Worm (Caenorhabditis elegans) whole organism, late embryonic: ENCODE measurements around the gene chpf-2.

ENCODE experiments used
- ahr-1 ChIP-seq: sonication (generic microtip); optimal IDR thresholded peaks from 2 replicates; lab custom pipeline; 2016; ENCODE audit warnings: missing genetic modification characterization, missing compliant biosample characterization
- ama-1 ChIP-seq: fragments of 150-350 bp; optimal IDR thresholded peaks from 2 replicates; lab custom pipeline; 2014
- ceh-31 ChIP-seq: sonication (generic microtip); optimal IDR thresholded peaks from 2 replicates; lab custom pipeline; 2016; ENCODE audit warnings: missing genetic modification characterization, missing compliant biosample characterization
- ceh-48 ChIP-seq: sonication (generic microtip); optimal IDR thresholded peaks from 2 replicates; lab custom pipeline; 2016; ENCODE audit warnings: missing genetic modification characterization, inconsistent platforms, missing compliant biosample characterization
- ets-4 ChIP-seq: sonication (generic microtip); optimal IDR thresholded peaks from 2 replicates; lab custom pipeline; 2016; ENCODE audit warnings: missing genetic modification characterization, missing compliant biosample characterization
- fkh-10 ChIP-seq: fragments of 150-350 bp; optimal IDR thresholded peaks from 2 replicates; lab custom pipeline; 2014; ENCODE audit warnings: missing biosample characterization, missing genetic modification reagents, missing genetic modification characterization
- madf-2 ChIP-seq: sonication (generic microtip); optimal IDR thresholded peaks from 2 replicates; lab custom pipeline; 2017; ENCODE audit warnings: missing genetic modification characterization, missing compliant biosample characterization
- mec-3 ChIP-seq: sonication (generic microtip); optimal IDR thresholded peaks from 2 replicates; lab custom pipeline; 2016; ENCODE audit warnings: borderline replicate concordance, missing genetic modification characterization, missing compliant biosample characterization
- nhr-11 ChIP-seq: fragments of 150-350 bp; optimal IDR thresholded peaks from 2 replicates; lab custom pipeline; 2014; ENCODE audit warnings: missing biosample characterization, missing genetic modification characterization
- pag-3 ChIP-seq: sonication (generic microtip); optimal IDR thresholded peaks from 2 replicates; lab custom pipeline; 2016; ENCODE audit warnings: missing compliant biosample characterization, missing genetic modification characterization, borderline replicate concordance
- pax-1 ChIP-seq: fragments of 150-350 bp; optimal IDR thresholded peaks from 2 replicates; lab custom pipeline; 2014; ENCODE audit warnings: missing biosample characterization, missing genetic modification characterization
- pha-2 ChIP-seq: sonication (generic microtip); optimal IDR thresholded peaks from 2 replicates; lab custom pipeline; 2017; ENCODE audit warnings: mild to moderate bottlenecking, missing genetic modification characterization, missing compliant biosample characterization
- sox-4 ChIP-seq: sonication (generic microtip); optimal IDR thresholded peaks from 2 replicates; lab custom pipeline; 2017; ENCODE audit warnings: mild to moderate bottlenecking, missing genetic modification characterization, inconsistent platforms, missing compliant biosample characterization

DNA sequence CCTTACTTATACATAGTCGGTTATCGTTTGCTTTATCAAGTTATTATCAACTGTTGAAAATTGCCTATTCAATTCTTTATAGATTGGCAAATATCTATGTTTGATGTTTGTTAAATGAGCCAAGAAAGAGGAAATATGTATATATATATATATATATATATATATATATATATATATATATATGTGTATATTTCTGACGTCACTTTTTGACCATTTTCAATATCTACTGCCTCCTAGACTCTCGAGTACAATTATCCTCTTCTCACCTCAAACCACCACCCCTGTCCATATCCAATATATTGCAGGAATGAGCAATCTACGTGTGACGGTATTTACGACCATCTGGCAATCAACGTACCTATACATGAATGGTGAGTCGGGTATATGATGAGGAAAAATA lies 5.7 kb upstream of the chpf-2 start, which contains the start of gene F59D6.1:
- TF ChIP-seq ets-4 (no peak), ahr-1 (tag; lab: Kevin White, UChicago) (no peak), pag-3 (tag; lab: Kevin White, UChicago) (no peak), nhr-11 (tag; lab: Kevin White, UChicago) (no peak), madf-2 (tag; lab: Kevin White, UChicago) (no peak), ceh-48 (tag; lab: Kevin White, UChicago) (no peak), sox-4 (no peak), fkh-10 (no peak), pax-1 (tag; lab: Kevin White, UChicago) (no peak), ceh-31 (no peak), ama-1 (lab: Kevin White, UChicago) (no peak), pha-2 (tag; lab: Kevin White, UChicago) (no peak), mec-3 (tag; lab: Kevin White, UChicago) (no peak)
